Fruit fly (Drosophila melanogaster) whole organism, embryonic: ENCODE data around the gene CG34327.

Experiments used
- Aef1 ChIP-seq: fragments of 200-800 bp; sonication (Bioruptor generic); IDR thresholded peaks from 3 replicates; pipeline ENCODE4 v1.3.6; 2022; ENCODE audit warnings: missing biosample characterization, missing genetic modification characterization
- Antp ChIP-seq: fragments of 200-800 bp; sonication (Bioruptor generic); optimal IDR thresholded peaks from 3 replicates; lab custom pipeline; 2016; ENCODE audit warnings: missing biosample characterization, missing genetic modification characterization
- Awh ChIP-seq: fragments of 200-800 bp; sonication (Bioruptor generic); IDR thresholded peaks from 2 replicates; pipeline ENCODE4, ENCODE4 v1.3.6; 2022; ENCODE audit warnings: missing biosample characterization, missing genetic modification characterization
- Bdp1 ChIP-seq: fragments of 200-800 bp; sonication (Bioruptor generic); optimal IDR thresholded peaks from 3 replicates; lab custom pipeline; 2016; ENCODE audit warnings: missing biosample characterization, missing genetic modification characterization
- Bgb ChIP-seq: fragments of 200-800 bp; sonication (Bioruptor generic); IDR thresholded peaks from 2 replicates; pipeline ENCODE4 v1.3.6; 2022; ENCODE audit warnings: missing biosample characterization, missing genetic modification characterization; ENCODE audit not compliant: partially characterized antibody
- Blimp-1 ChIP-seq: fragments of 200-800 bp; sonication (Bioruptor generic); optimal IDR thresholded peaks from 3 replicates; lab custom pipeline; 2018; ENCODE audit warnings: missing biosample characterization, missing genetic modification characterization, mild to moderate bottlenecking, moderate library complexity, missing genetic modification reagents
- CG10209 ChIP-seq: fragments of 200-800 bp; sonication (Bioruptor generic); optimal IDR thresholded peaks from 3 replicates; lab custom pipeline; 2017; ENCODE audit warnings: missing biosample characterization, mild to moderate bottlenecking, missing genetic modification characterization, missing genetic modification reagents
- CG11085 ChIP-seq: fragments of 200-800 bp; sonication (Bioruptor generic); IDR thresholded peaks from 2 replicates; pipeline ENCODE4 v1.3.6; 2022; ENCODE audit warnings: missing biosample characterization, missing genetic modification characterization
- CG11247 ChIP-seq: fragments of 200-800 bp; sonication (Bioruptor generic); IDR thresholded peaks from 2 replicates; pipeline ENCODE4 v1.3.6; 2022; ENCODE audit warnings: missing biosample characterization, missing genetic modification characterization
- CG11504 ChIP-seq: fragments of 200-800 bp; sonication (Bioruptor generic); optimal IDR thresholded peaks from 3 replicates; lab custom pipeline; 2019; ENCODE audit warnings: missing biosample characterization, mild to moderate bottlenecking, missing genetic modification characterization, moderate library complexity
- CG13123 ChIP-seq: fragments of 200-800 bp; sonication (Bioruptor generic); optimal IDR thresholded peaks from 2 replicates; lab custom pipeline; 2016; ENCODE audit warnings: missing biosample characterization, missing genetic modification characterization
- CG13287 ChIP-seq: fragments of 200-800 bp; sonication (Bioruptor generic); IDR thresholded peaks from 2 replicates; pipeline ENCODE4 v1.3.6; 2022; ENCODE audit warnings: missing biosample characterization, missing genetic modification characterization; ENCODE audit not compliant: partially characterized antibody
- CG18599 ChIP-seq: fragments of 200-800 bp; sonication (Bioruptor generic); optimal IDR thresholded peaks from 3 replicates; lab custom pipeline; 2017; ENCODE audit warnings: missing biosample characterization, missing genetic modification characterization, mild to moderate bottlenecking, moderate library complexity, missing genetic modification reagents
- CG31441 ChIP-seq: fragments of 200-800 bp; sonication (Bioruptor generic); IDR thresholded peaks from 2 replicates; pipeline ENCODE4 v1.3.6; 2022; ENCODE audit warnings: missing biosample characterization, missing genetic modification characterization
- CG3995 ChIP-seq: fragments of 200-800 bp; sonication (Bioruptor generic); optimal IDR thresholded peaks from 3 replicates; lab custom pipeline; 2016; ENCODE audit warnings: missing biosample characterization, missing genetic modification characterization
- CG4328 ChIP-seq: fragments of 200-800 bp; sonication (Bioruptor generic); optimal IDR thresholded peaks from 3 replicates; lab custom pipeline; 2017; ENCODE audit warnings: missing biosample characterization, missing genetic modification reagents, missing genetic modification characterization
- CG6272 ChIP-seq: fragments of 200-800 bp; sonication (Bioruptor generic); IDR thresholded peaks from 2 replicates; pipeline ENCODE4 v1.3.6; 2022; ENCODE audit warnings: missing biosample characterization, missing genetic modification characterization
- CG6813 ChIP-seq: fragments of 200-800 bp; sonication (Bioruptor generic); optimal IDR thresholded peaks from 2 replicates; lab custom pipeline; 2017; ENCODE audit warnings: missing biosample characterization, missing genetic modification characterization, mild to moderate bottlenecking, moderate library complexity, missing genetic modification reagents
- CG7372 ChIP-seq: fragments of 200-800 bp; sonication (Bioruptor generic); IDR thresholded peaks from 2 replicates; pipeline ENCODE4 v1.3.6; 2022; ENCODE audit warnings: missing biosample characterization, missing genetic modification characterization
- CG7839 ChIP-seq: fragments of 200-800 bp; sonication (Bioruptor generic); optimal IDR thresholded peaks from 3 replicates; lab custom pipeline; 2018; ENCODE audit warnings: missing biosample characterization, mild to moderate bottlenecking, missing genetic modification characterization, moderate library complexity
- CHES-1-like ChIP-seq: fragments of 200-800 bp; sonication (Bioruptor generic); optimal IDR thresholded peaks from 2 replicates; lab custom pipeline; 2016; ENCODE audit warnings: missing biosample characterization, missing genetic modification characterization
- CoRest ChIP-seq: fragments of 200-800 bp; sonication (Bioruptor generic); optimal IDR thresholded peaks from 3 replicates; lab custom pipeline; 2018; ENCODE audit warnings: missing biosample characterization, mild to moderate bottlenecking, missing genetic modification characterization, moderate library complexity
- Dip2 ChIP-seq: fragments of 200-800 bp; sonication (Bioruptor generic); IDR thresholded peaks from 2 replicates; pipeline ENCODE4 v1.3.6; 2022; ENCODE audit warnings: missing biosample characterization, missing genetic modification characterization
- Elba2 ChIP-seq: fragments of 200-800 bp; sonication (Bioruptor generic); optimal IDR thresholded peaks from 3 replicates; lab custom pipeline; 2016; ENCODE audit warnings: missing biosample characterization, missing genetic modification characterization
- Fer1 ChIP-seq: fragments of 200-800 bp; sonication (Bioruptor generic); optimal IDR thresholded peaks from 2 replicates; lab custom pipeline; 2017; ENCODE audit warnings: missing biosample characterization, mild to moderate bottlenecking, missing genetic modification characterization
- Hr51 ChIP-seq, 2 experiments: fragments of 200-800 bp; sonication (Bioruptor generic); optimal IDR thresholded peaks; 2 replicates in 1 of 2; 3 replicates in 1 of 2; lab custom pipeline; 2016 to 2018; ENCODE audit warnings: missing biosample characterization in 2 of 2, missing genetic modification characterization in 2 of 2, mild to moderate bottlenecking in 1 of 2, moderate library complexity in 1 of 2
- Hr78 ChIP-seq, 2 experiments: fragments of 200-800 bp in 1 of 2; fragments of >200 bp in 1 of 2; sonication (Bioruptor generic) in 1 of 2; optimal IDR thresholded peaks; 2 replicates each; lab custom pipeline; 2017 to 2019; ENCODE audit warnings: missing biosample characterization in 2 of 2, missing genetic modification characterization in 2 of 2, mild to moderate bottlenecking in 1 of 2, moderate library complexity in 1 of 2
- Hsf ChIP-seq: fragments of 200-800 bp; sonication (Bioruptor generic); optimal IDR thresholded peaks from 3 replicates; lab custom pipeline; 2016; ENCODE audit warnings: missing biosample characterization, missing genetic modification characterization
- NC2β ChIP-seq: fragments of 200-800 bp; sonication (Bioruptor generic); optimal IDR thresholded peaks from 2 replicates; lab custom pipeline; 2016; ENCODE audit warnings: missing biosample characterization, missing genetic modification characterization
- Pdp1 ChIP-seq, 2 experiments: fragments of 200-800 bp; sonication (Bioruptor generic); optimal IDR thresholded peaks; 3 replicates each; lab custom pipeline; 2016; ENCODE audit warnings: missing biosample characterization in 2 of 2, missing genetic modification characterization in 2 of 2, mild to moderate bottlenecking in 1 of 2, moderate library complexity in 1 of 2
- Vsx1 ChIP-seq: fragments of 200-800 bp; sonication (Bioruptor generic); optimal IDR thresholded peaks from 2 replicates; lab custom pipeline; 2017; ENCODE audit warnings: missing biosample characterization, mild to moderate bottlenecking, missing genetic modification characterization, missing genetic modification reagents
- abd-A ChIP-seq: fragments of 200-800 bp; sonication (Bioruptor generic); optimal IDR thresholded peaks from 3 replicates; lab custom pipeline; 2019; ENCODE audit warnings: missing biosample characterization, mild to moderate bottlenecking, missing genetic modification characterization, moderate library complexity
- ap ChIP-seq: fragments of 200-800 bp; sonication (Bioruptor generic); IDR thresholded peaks from 2 replicates; pipeline ENCODE4 v1.3.6; 2022; ENCODE audit warnings: missing biosample characterization, missing genetic modification characterization
- az2 ChIP-seq: fragments of 200-800 bp; sonication (Bioruptor generic); optimal IDR thresholded peaks from 3 replicates; lab custom pipeline; 2016; ENCODE audit warnings: missing biosample characterization, missing genetic modification characterization
- chn ChIP-seq: fragments of 200-800 bp; sonication (Bioruptor generic); optimal IDR thresholded peaks from 2 replicates; lab custom pipeline; 2016; ENCODE audit warnings: missing biosample characterization, missing genetic modification characterization
- crp ChIP-seq, 2 experiments: fragments of 200-800 bp; sonication (Bioruptor generic); optimal IDR thresholded peaks; 2 replicates in 1 of 2; 3 replicates in 1 of 2; lab custom pipeline; 2017; ENCODE audit warnings: missing biosample characterization in 2 of 2, missing genetic modification characterization in 2 of 2, mild to moderate bottlenecking in 1 of 2, moderate library complexity in 1 of 2
- dmrt11E ChIP-seq: fragments of 200-800 bp; sonication (Bioruptor generic); optimal IDR thresholded peaks from 3 replicates; lab custom pipeline; 2018; ENCODE audit warnings: missing biosample characterization, mild to moderate bottlenecking, missing genetic modification characterization, moderate library complexity
- grau ChIP-seq: fragments of 200-800 bp; optimal IDR thresholded peaks from 3 replicates; lab custom pipeline; 2019; ENCODE audit warnings: missing biosample characterization, mild to moderate bottlenecking, missing genetic modification characterization, moderate library complexity
- hb ChIP-seq: fragments of 200-800 bp; sonication (Bioruptor generic); IDR thresholded peaks from 3 replicates; pipeline ENCODE4 v1.3.6; 2022; ENCODE audit warnings: missing biosample characterization, missing genetic modification characterization; ENCODE audit not compliant: partially characterized antibody
- jing ChIP-seq: fragments of 200-800 bp; sonication (Bioruptor generic); optimal IDR thresholded peaks from 2 replicates; lab custom pipeline; 2018; ENCODE audit warnings: missing biosample characterization, mild to moderate bottlenecking, missing genetic modification characterization
- kay ChIP-seq: fragments of 200-800 bp; sonication (Bioruptor generic); optimal IDR thresholded peaks from 2 replicates; lab custom pipeline; 2016; ENCODE audit warnings: missing biosample characterization, missing genetic modification characterization
- knrl ChIP-seq: fragments of 200-800 bp; sonication (Bioruptor generic); IDR thresholded peaks from 3 replicates; pipeline ENCODE4 v1.3.6; 2022; ENCODE audit warnings: missing biosample characterization, missing genetic modification characterization; ENCODE audit not compliant: partially characterized antibody
- pfk ChIP-seq: fragments of 200-800 bp; sonication (Bioruptor generic); optimal IDR thresholded peaks from 2 replicates; lab custom pipeline; 2018; ENCODE audit warnings: missing biosample characterization, mild to moderate bottlenecking, missing genetic modification characterization, moderate library complexity
- repo ChIP-seq: fragments of 200-800 bp; sonication (Bioruptor generic); optimal IDR thresholded peaks from 2 replicates; lab custom pipeline; 2016; ENCODE audit warnings: missing biosample characterization, missing genetic modification characterization
- sens-2 ChIP-seq: fragments of 200-800 bp; sonication (Bioruptor generic); IDR thresholded peaks from 2 replicates; pipeline ENCODE4 v1.3.6; 2022; ENCODE audit warnings: missing biosample characterization, missing genetic modification characterization
- sr ChIP-seq: fragments of 200-800 bp; sonication (Bioruptor generic); IDR thresholded peaks from 3 replicates; pipeline ENCODE4 v1.3.6; 2022; ENCODE audit warnings: missing biosample characterization, missing genetic modification characterization
- tna ChIP-seq: fragments of 200-800 bp; sonication (Bioruptor generic); IDR thresholded peaks from 2 replicates; pipeline ENCODE4 v1.3.6; 2022; ENCODE audit warnings: missing biosample characterization, missing genetic modification characterization; ENCODE audit not compliant: partially characterized antibody
- unpg ChIP-seq: fragments of 200-800 bp; sonication (Bioruptor generic); optimal IDR thresholded peaks from 3 replicates; lab custom pipeline; 2018; ENCODE audit warnings: missing biosample characterization, mild to moderate bottlenecking, missing genetic modification characterization, moderate library complexity

CG34327 gene

dm6 chrX:17229475-17230169 is 6.0 kb upstream of the CG34327 start (continued):
- TF ChIP-seq abd-A (tag; lab: Kevin White, UChicago) (peak; percentile 74), jing (GFP tag; lab: Kevin White, UChicago) (peak; percentile 8), CG18599 (GFP tag; lab: Kevin White, UChicago) (no peak), CHES-1-like (peak; percentile 4), CG6813 (GFP tag; lab: Kevin White, UChicago) (no peak), CG11247 (GFP tag; lab: Robert Waterston, UW) (peak; percentile 64), CoRest (tag; lab: Kevin White, UChicago) (peak; percentile 50), CG7839 (peak; percentile 37), CG10209 (GFP tag; lab: Kevin White, UChicago) (no peak), Hr78 (GFP tag; optimal IDR thresholded peaks at IDR 0.05; lab: Kevin White, UChicago) (peak in 1 of 2 experiments; percentile 49), sens-2 (no peak), repo (GFP tag; lab: Kevin White, UChicago) (no peak), Antp (peak; percentile 42), pfk (GFP tag; lab: Kevin White, UChicago) (no peak), CG6272 (GFP tag; lab: Robert Waterston, UW) (no peak), Awh (GFP tag; lab: Robert Waterston, UW) (peak; percentile 53; the same call in 1 of the 2 replicates), CG11085 (GFP tag; lab: Robert Waterston, UW) (no peak), kay (GFP tag; lab: Kevin White, UChicago) (no peak), Hr51 (GFP tag; optimal IDR thresholded peaks at IDR 0.05; lab: Kevin White, UChicago) (peak in 1 of 2 experiments; percentile 36), az2 (GFP tag; lab: Kevin White, UChicago) (peak; percentile 26), CG13287 (GFP tag; lab: Robert Waterston, UW) (no peak), Aef1 (GFP tag; lab: Robert Waterston, UW) (no peak), Bgb (no peak), NC2β (GFP tag; lab: Kevin White, UChicago) (peak; percentile 44), CG31441 (GFP tag; lab: Robert Waterston, UW) (no peak), crp (GFP tag; optimal IDR thresholded peaks at IDR 0.05; lab: Kevin White, UChicago) (no peak), dmrt11E (tag; lab: Kevin White, UChicago) (peak; percentile 54), Elba2 (GFP tag; lab: Kevin White, UChicago) (no peak), CG11504 (peak; percentile 33), tna (no peak), CG3995 (GFP tag; lab: Kevin White, UChicago) (no peak), CG13123 (GFP tag; lab: Kevin White, UChicago) (no peak), CG4328 (GFP tag; lab: Kevin White, UChicago) (no peak), CG7372 (no peak), chn (GFP tag; lab: Kevin White, UChicago) (peak; percentile 37), Vsx1 (GFP tag; lab: Kevin White, UChicago) (peak; percentile 3), ap (GFP tag; lab: Robert Waterston, UW) (no peak), Bdp1 (GFP tag; lab: Kevin White, UChicago) (no peak), hb (no peak), unpg (GFP tag; lab: Kevin White, UChicago) (peak; percentile 53), Hsf (GFP tag; lab: Kevin White, UChicago) (no peak), Dip2 (GFP tag; lab: Robert Waterston, UW) (peak; percentile 80), Pdp1 (GFP tag; optimal IDR thresholded peaks at IDR 0.05; lab: Kevin White, UChicago) (peak; percentile 18 to 53), Fer1 (GFP tag; lab: Kevin White, UChicago) (no peak), Blimp-1 (peak; percentile 100), knrl (no peak), sr (GFP tag; lab: Robert Waterston, UW) (no peak), grau (tag; lab: Kevin White, UChicago) (peak; percentile 38)
